Fruit fly (Drosophila melanogaster): ENCODE data around the gene CG17350.

Gene CG17350

dm6 chr2L:19359802-19360429, 20.8 kb upstream of the CG17350 start (continued):
- TF ChIP-seq pan (optimal IDR thresholded peaks at IDR 0.05) (no peak), pan (GFP tag; optimal IDR thresholded peaks at IDR 0.05 in 1 of 2, IDR thresholded peaks at IDR 0.05 in 1 of 2) (no peak), Doc3 (GFP tag; IDR thresholded peaks at IDR 0.05; ENCODE audit: partially characterized antibody) (no peak), fd102C (GFP tag; optimal IDR thresholded peaks at IDR 0.05) (peak; percentile 5), Oaz (GFP tag; IDR thresholded peaks at IDR 0.05) (no peak), yki (optimal IDR thresholded peaks at IDR 0.05) (no peak), Dref (GFP tag; IDR thresholded peaks at IDR 0.05) (no peak), crc (GFP tag; optimal IDR thresholded peaks at IDR 0.05) (no peak), CG11398 (GFP tag; optimal IDR thresholded peaks at IDR 0.05) (no peak), br (optimal IDR thresholded peaks at IDR 0.05) (no peak), CG8290 (GFP tag; optimal IDR thresholded peaks at IDR 0.05) (no peak), CG8290 (tag; optimal IDR thresholded peaks at IDR 0.05) (no peak), cato (GFP tag; optimal IDR thresholded peaks at IDR 0.05; ENCODE audit: borderline replicate concordance) (no peak), CG4328 (GFP tag; optimal IDR thresholded peaks at IDR 0.05) (no peak), CrebB (tag; optimal IDR thresholded peaks at IDR 0.05) (no peak), CG12659 (GFP tag; optimal IDR thresholded peaks at IDR 0.05) (no peak), CG31224 (GFP tag; IDR thresholded peaks at IDR 0.05) (no peak), phol (tag; optimal IDR thresholded peaks at IDR 0.05) (no peak), CG10431 (GFP tag; optimal IDR thresholded peaks at IDR 0.05) (no peak), oc (tag; optimal IDR thresholded peaks at IDR 0.05) (peak; percentile 90), Lpt (GFP tag; optimal IDR thresholded peaks at IDR 0.05) (no peak), Scr (GFP tag; IDR thresholded peaks at IDR 0.05; ENCODE audit: partially characterized antibody) (no peak), tll (GFP tag; optimal IDR thresholded peaks at IDR 0.05) (peak in 1 of 2 experiments; percentile 57), CG10543 (GFP tag; optimal IDR thresholded peaks at IDR 0.05) (no peak), CG17802 (tag; optimal IDR thresholded peaks at IDR 0.05) (no peak)

DNA sequence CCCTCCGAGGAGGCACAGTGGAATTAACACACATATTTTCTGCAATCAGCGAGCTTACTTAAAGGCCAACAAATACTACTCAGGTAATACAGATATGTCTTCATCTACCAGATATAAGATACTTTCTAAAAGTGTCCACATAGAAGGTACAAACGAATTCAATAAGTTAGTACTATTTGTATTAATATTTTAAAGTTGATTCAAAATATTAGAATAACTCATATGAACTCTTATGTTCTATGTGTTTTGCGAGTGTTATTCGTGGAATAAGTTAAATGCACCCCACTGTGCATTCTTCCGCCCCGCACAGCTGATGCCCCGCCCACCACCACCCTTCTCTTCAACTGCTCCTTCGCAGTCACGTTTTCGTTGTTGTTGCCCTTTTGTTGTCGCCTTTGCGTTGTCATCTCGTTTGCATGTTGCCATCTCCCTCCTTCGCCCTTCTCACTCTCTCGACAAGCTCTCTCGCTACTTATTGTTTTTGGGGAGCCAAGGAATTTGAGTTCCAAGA, 19.0 kb upstream of the CG17350 start:
- TF ChIP-seq Rfx (GFP tag; IDR thresholded peaks at IDR 0.05), result no peak
- TF ChIP-seq Meics (GFP tag; optimal IDR thresholded peaks at IDR 0.05), result no peak
- peak in 1 of 2 experiments; percentile 18 for TF ChIP-seq crp (GFP tag; optimal IDR thresholded peaks at IDR 0.05)
- TF ChIP-seq CG2712 (tag; optimal IDR thresholded peaks at IDR 0.05), result peak; percentile 14
- no peak for TF ChIP-seq slbo (GFP tag; IDR thresholded peaks at IDR 0.05)
- TF ChIP-seq CG9437 (GFP tag; optimal IDR thresholded peaks at IDR 0.05), result no peak
- no peak for TF ChIP-seq slou (GFP tag; optimal IDR thresholded peaks at IDR 0.05)
- peak in 1 of 2 experiments; percentile 1 for TF ChIP-seq Hr51 (GFP tag; optimal IDR thresholded peaks at IDR 0.05)
- TF ChIP-seq Drgx (GFP tag; IDR thresholded peaks at IDR 0.05), result peak; percentile 53; the same call in 1 of the 2 replicates
- TF ChIP-seq CG5180 (GFP tag; optimal IDR thresholded peaks at IDR 0.05), result no peak
- TF ChIP-seq CG4707 (GFP tag; optimal IDR thresholded peaks at IDR 0.05), result peak; percentile 63
- no peak for TF ChIP-seq CG4617 (GFP tag; optimal IDR thresholded peaks at IDR 0.05; ENCODE audit: borderline replicate concordance)
- TF ChIP-seq CoRest (tag; optimal IDR thresholded peaks at IDR 0.05), result peak; percentile 7
- peak; percentile 24 for TF ChIP-seq Sox102F (GFP tag; optimal IDR thresholded peaks at IDR 0.05)
- no peak for TF ChIP-seq btn (GFP tag; optimal IDR thresholded peaks at IDR 0.05)
- no peak for TF ChIP-seq Ada2b (GFP tag; IDR thresholded peaks at IDR 0.05)
- no peak for TF ChIP-seq al (GFP tag; IDR thresholded peaks at IDR 0.05)
- no peak for TF ChIP-seq pb (GFP tag; optimal IDR thresholded peaks at IDR 0.05)
- peak; percentile 37 for TF ChIP-seq dmrt11E (tag; optimal IDR thresholded peaks at IDR 0.05)
- peak; percentile 44 for TF ChIP-seq CG1603 (tag; optimal IDR thresholded peaks at IDR 0.05)
- TF ChIP-seq BtbVII (GFP tag; optimal IDR thresholded peaks at IDR 0.05), result no peak
- TF ChIP-seq zen (tag; optimal IDR thresholded peaks at IDR 0.05), result no peak
- TF ChIP-seq Oli (tag; optimal IDR thresholded peaks at IDR 0.05), result peak; percentile 13
- TF ChIP-seq CG12155 (GFP tag; optimal IDR thresholded peaks at IDR 0.05), result peak; percentile 17
- TF ChIP-seq chinmo (GFP tag; IDR thresholded peaks at IDR 0.05; ENCODE audit: partially characterized antibody), result no peak
- peak; percentile 25 for TF ChIP-seq psq (GFP tag; optimal IDR thresholded peaks at IDR 0.05)
